Fruit fly (Drosophila melanogaster): ENCODE data around the gene CG4942.

Gene CG4942

dm6 chr3L:9037608-9038007 lies 35.3 kb upstream of the CG4942 start:
- TF ChIP-seq pan (optimal IDR thresholded peaks at IDR 0.05) (no peak), Dll (optimal IDR thresholded peaks at IDR 0.05) (no peak), usp (GFP tag; optimal IDR thresholded peaks at IDR 0.05) (no peak), CG8478 (optimal IDR thresholded peaks at IDR 0.05) (no peak), psq (optimal IDR thresholded peaks at IDR 0.05) (no peak), EcR (GFP tag; optimal IDR thresholded peaks at IDR 0.05) (no peak)

dm6 chr3L:9039189-9039588 lies 33.7 kb upstream of the CG4942 start:
- TF ChIP-seq CG8478 (optimal IDR thresholded peaks at IDR 0.05) (no peak), Dll (optimal IDR thresholded peaks at IDR 0.05) (no peak), psq (optimal IDR thresholded peaks at IDR 0.05) (no peak), usp (GFP tag; optimal IDR thresholded peaks at IDR 0.05) (no peak), EcR (GFP tag; optimal IDR thresholded peaks at IDR 0.05) (no peak), pan (optimal IDR thresholded peaks at IDR 0.05) (no peak)

dm6 chr3L:9041042-9041477 lies 31.8 kb upstream of the CG4942 start, which contains the start of gene Doc1:
Gene Doc1 (plus strand): TSS chr3L:9041375.
- TF ChIP-seq Dll (optimal IDR thresholded peaks at IDR 0.05): peak; percentile 35
- no peak for TF ChIP-seq EcR (GFP tag; optimal IDR thresholded peaks at IDR 0.05)

- TF ChIP-seq Dll (optimal IDR thresholded peaks at IDR 0.05) (no peak), CG8478 (optimal IDR thresholded peaks at IDR 0.05) (no peak), usp (GFP tag; optimal IDR thresholded peaks at IDR 0.05) (no peak), EcR (GFP tag; optimal IDR thresholded peaks at IDR 0.05) (no peak)
Observed at dm6 chr3L:9042200-9042988, 30.5 kb upstream of the CG4942 start.

dm6 chr3L:9043648-9044047 lies 29.3 kb upstream of the CG4942 start:
- TF ChIP-seq usp (GFP tag; optimal IDR thresholded peaks at IDR 0.05) (no peak), psq (optimal IDR thresholded peaks at IDR 0.05) (no peak), Dll (optimal IDR thresholded peaks at IDR 0.05) (no peak), CG8478 (optimal IDR thresholded peaks at IDR 0.05) (no peak), EcR (GFP tag; optimal IDR thresholded peaks at IDR 0.05) (no peak), pan (optimal IDR thresholded peaks at IDR 0.05) (no peak)

- TF ChIP-seq Dll (optimal IDR thresholded peaks at IDR 0.05): no peak
- TF ChIP-seq pan (optimal IDR thresholded peaks at IDR 0.05): peak; percentile 24
- no peak for TF ChIP-seq usp (GFP tag; optimal IDR thresholded peaks at IDR 0.05)
- no peak for TF ChIP-seq psq (optimal IDR thresholded peaks at IDR 0.05)
- TF ChIP-seq EcR (GFP tag; optimal IDR thresholded peaks at IDR 0.05): no peak
Observed at dm6 chr3L:9044896-9045295, 28.0 kb upstream of the CG4942 start.

dm6 chr3L:9045318-9045717 lies 27.6 kb upstream of the CG4942 start:
- TF ChIP-seq usp (GFP tag; optimal IDR thresholded peaks at IDR 0.05): no peak

dm6 chr3L:9046274-9046673 lies 26.6 kb upstream of the CG4942 start:
- no peak for TF ChIP-seq pan (optimal IDR thresholded peaks at IDR 0.05)
- TF ChIP-seq EcR (GFP tag; optimal IDR thresholded peaks at IDR 0.05): no peak
- TF ChIP-seq CG8478 (optimal IDR thresholded peaks at IDR 0.05): no peak
- no peak for TF ChIP-seq Dll (optimal IDR thresholded peaks at IDR 0.05)
- no peak for TF ChIP-seq psq (optimal IDR thresholded peaks at IDR 0.05)
- no peak for TF ChIP-seq usp (GFP tag; optimal IDR thresholded peaks at IDR 0.05)

- TF ChIP-seq pan (optimal IDR thresholded peaks at IDR 0.05) (no peak), usp (GFP tag; optimal IDR thresholded peaks at IDR 0.05) (no peak), CG8478 (optimal IDR thresholded peaks at IDR 0.05) (no peak), psq (optimal IDR thresholded peaks at IDR 0.05) (no peak), Dll (optimal IDR thresholded peaks at IDR 0.05) (no peak), EcR (GFP tag; optimal IDR thresholded peaks at IDR 0.05) (no peak)
Observed at dm6 chr3L:9047062-9047461, 25.8 kb upstream of the CG4942 start, which contains the start of gene Argk2. Gene Argk2 (plus strand): TSS chr3L:9047439.

- TF ChIP-seq Dll (optimal IDR thresholded peaks at IDR 0.05): no peak
- TF ChIP-seq pan (optimal IDR thresholded peaks at IDR 0.05): no peak
- no peak for TF ChIP-seq EcR (GFP tag; optimal IDR thresholded peaks at IDR 0.05)
- no peak for TF ChIP-seq usp (GFP tag; optimal IDR thresholded peaks at IDR 0.05)
- TF ChIP-seq psq (optimal IDR thresholded peaks at IDR 0.05): no peak
- TF ChIP-seq CG8478 (optimal IDR thresholded peaks at IDR 0.05): no peak
Observed at dm6 chr3L:9050447-9051069, 22.3 kb upstream of the CG4942 start.

- TF ChIP-seq usp (GFP tag; optimal IDR thresholded peaks at IDR 0.05) (no peak), psq (optimal IDR thresholded peaks at IDR 0.05) (no peak), CG8478 (optimal IDR thresholded peaks at IDR 0.05) (no peak), EcR (GFP tag; optimal IDR thresholded peaks at IDR 0.05) (no peak), Dll (optimal IDR thresholded peaks at IDR 0.05) (no peak), pan (optimal IDR thresholded peaks at IDR 0.05) (no peak)
Observed at dm6 chr3L:9051830-9052259, 21.1 kb upstream of the CG4942 start.

- TF ChIP-seq psq (optimal IDR thresholded peaks at IDR 0.05) (no peak), Dll (optimal IDR thresholded peaks at IDR 0.05) (no peak), usp (GFP tag; optimal IDR thresholded peaks at IDR 0.05) (no peak), CG8478 (optimal IDR thresholded peaks at IDR 0.05) (no peak), pan (optimal IDR thresholded peaks at IDR 0.05) (no peak), EcR (GFP tag; optimal IDR thresholded peaks at IDR 0.05) (no peak)
Observed at dm6 chr3L:9052798-9053541, 19.9 kb upstream of the CG4942 start.
